Fruit fly (Drosophila melanogaster) whole organism, wandering third instar larva: ENCODE results near the gene Tctp.

Source experiments
- Abd-B ChIP-seq: fragments of >200 bp; optimal IDR thresholded peaks from 2 replicates; lab custom pipeline; 2017; ENCODE audit warnings: missing biosample characterization, missing genetic modification characterization
- CG32264 ChIP-seq: fragments of 200-800 bp; sonication (Bioruptor generic); optimal IDR thresholded peaks from 2 replicates; lab custom pipeline; 2016; ENCODE audit warnings: missing biosample characterization, missing genetic modification characterization
- CG9705 ChIP-seq: fragments of 200-800 bp; sonication (Bioruptor generic); optimal IDR thresholded peaks from 2 replicates; lab custom pipeline; 2018; ENCODE audit warnings: missing biosample characterization, mild to moderate bottlenecking, missing genetic modification characterization
- CrebA ChIP-seq: fragments of 200-800 bp; sonication (Bioruptor generic); optimal IDR thresholded peaks from 2 replicates; lab custom pipeline; 2016; ENCODE audit warnings: missing biosample characterization, mild to moderate bottlenecking, missing genetic modification characterization, borderline replicate concordance
- Dfd ChIP-seq: fragments of >200 bp; optimal IDR thresholded peaks from 2 replicates; lab custom pipeline; 2017; ENCODE audit warnings: missing biosample characterization, missing genetic modification characterization
- Dif ChIP-seq: fragments of 200-275, 200-300 bp; sonication (Bioruptor generic); optimal IDR thresholded peaks from 2 replicates; lab custom pipeline; 2018; ENCODE audit warnings: missing biosample characterization, missing genetic modification characterization; ENCODE audit not compliant: partially characterized antibody
- GATAd ChIP-seq: sonication (Bioruptor generic); optimal IDR thresholded peaks from 2 replicates; lab custom pipeline; 2016; ENCODE audit warnings: missing biosample characterization, missing genetic modification characterization
- HLH106 ChIP-seq: fragments of 200-800 bp; optimal IDR thresholded peaks from 3 replicates; lab custom pipeline; 2019; ENCODE audit warnings: missing biosample characterization, mild to moderate bottlenecking, missing genetic modification characterization, moderate library complexity
- Hnf4 ChIP-seq: fragments of 200-800 bp; sonication (Bioruptor generic); optimal IDR thresholded peaks from 2 replicates; lab custom pipeline; 2016; ENCODE audit warnings: missing biosample characterization, mild to moderate bottlenecking, missing genetic modification characterization
- Hr78 ChIP-seq: fragments of >200 bp; optimal IDR thresholded peaks from 2 replicates; lab custom pipeline; 2017; ENCODE audit warnings: missing biosample characterization, missing genetic modification characterization
- Hr83 ChIP-seq: fragments of 200-300 bp; sonication (Bioruptor generic); optimal IDR thresholded peaks from 2 replicates; lab custom pipeline; 2016; ENCODE audit warnings: missing biosample characterization, mild to moderate bottlenecking, missing genetic modification characterization, moderate library complexity; ENCODE audit not compliant: poor library complexity, severe bottlenecking
- Jra ChIP-seq: sonication (Bioruptor generic); optimal IDR thresholded peaks from 2 replicates; lab custom pipeline; 2016; ENCODE audit warnings: missing biosample characterization, missing genetic modification characterization
- Mio ChIP-seq: sonication (Bioruptor generic); optimal IDR thresholded peaks from 2 replicates; lab custom pipeline; 2016; ENCODE audit warnings: missing biosample characterization, missing genetic modification characterization
- Myc ChIP-seq: fragments of >200 bp; optimal IDR thresholded peaks from 2 replicates; lab custom pipeline; 2017
- N ChIP-seq: fragments of >200 bp; optimal IDR thresholded peaks from 2 replicates; lab custom pipeline; 2018; ENCODE audit warnings: missing biosample characterization, missing external identifiers, missing genetic modification characterization
- OdsH ChIP-seq: fragments of 200-800 bp; sonication (Bioruptor generic); optimal IDR thresholded peaks from 2 replicates; lab custom pipeline; 2016; ENCODE audit warnings: missing biosample characterization, mild to moderate bottlenecking, missing genetic modification characterization
- Rel ChIP-seq, 2 experiments: fragments of 200-800 bp; sonication (Bioruptor generic) in 1 of 2; optimal IDR thresholded peaks; 2 replicates in 1 of 2; 3 replicates in 1 of 2; lab custom pipeline; 2016 to 2019; ENCODE audit warnings: mild to moderate bottlenecking in 2 of 2, missing biosample characterization in 2 of 2, missing genetic modification characterization in 2 of 2, moderate library complexity in 1 of 2
- Sp1 ChIP-seq: fragments of 200-800 bp; sonication (Bioruptor generic); optimal IDR thresholded peaks from 3 replicates; lab custom pipeline; 2019; ENCODE audit warnings: missing biosample characterization, mild to moderate bottlenecking, missing genetic modification characterization, moderate library complexity
- Vsx2 ChIP-seq: fragments of 200-300, 225-300 bp; sonication (Bioruptor generic); optimal IDR thresholded peaks from 2 replicates; lab custom pipeline; 2018; ENCODE audit warnings: missing biosample characterization, missing genetic modification characterization; ENCODE audit not compliant: partially characterized antibody
- br ChIP-seq: fragments of 200-800 bp; sonication (Bioruptor generic); optimal IDR thresholded peaks from 2 replicates; lab custom pipeline; 2016; ENCODE audit warnings: missing biosample characterization, missing genetic modification characterization
- brk ChIP-seq: fragments of 200-800 bp; sonication (Bioruptor generic); optimal IDR thresholded peaks from 2 replicates; lab custom pipeline; 2016; ENCODE audit warnings: missing biosample characterization, mild to moderate bottlenecking, missing genetic modification characterization
- dl ChIP-seq, 2 experiments: fragments of 175-275, 200-275 bp in 1 of 2; fragments of 200-275 bp in 1 of 2; sonication (Bioruptor generic); optimal IDR thresholded peaks; lab custom pipeline; 2018; ENCODE audit warnings: mild to moderate bottlenecking in 2 of 2, missing biosample characterization in 2 of 2, missing genetic modification characterization in 2 of 2, moderate library complexity in 2 of 2; ENCODE audit not compliant: partially characterized antibody in 2 of 2, insufficient read depth in 1 of 2
- dmrt93B ChIP-seq: fragments of 200-800 bp; sonication (Bioruptor generic); optimal IDR thresholded peaks from 2 replicates; lab custom pipeline; 2018; ENCODE audit warnings: missing biosample characterization, mild to moderate bottlenecking, missing genetic modification characterization
- dsf ChIP-seq: sonication (Bioruptor generic); optimal IDR thresholded peaks from 2 replicates; lab custom pipeline; 2016; ENCODE audit warnings: missing biosample characterization, missing genetic modification characterization, borderline replicate concordance
- ey ChIP-seq: fragments of 200-800 bp; sonication (Bioruptor generic); optimal IDR thresholded peaks from 2 replicates; lab custom pipeline; 2016; ENCODE audit warnings: missing biosample characterization, missing genetic modification characterization
- foxo ChIP-seq, 2 experiments: fragments of 200-800 bp; sonication (Bioruptor generic); optimal IDR thresholded peaks; 2 replicates in 1 of 2; 3 replicates in 1 of 2; lab custom pipeline; 2016 to 2017; ENCODE audit warnings: missing biosample characterization in 2 of 2, missing genetic modification characterization in 2 of 2
- fru ChIP-seq: fragments of 200-800 bp; sonication (Bioruptor generic); optimal IDR thresholded peaks from 3 replicates; lab custom pipeline; 2016; ENCODE audit warnings: missing biosample characterization, mild to moderate bottlenecking, missing genetic modification characterization
- h ChIP-seq: fragments of 200-800 bp; sonication (Bioruptor generic); optimal IDR thresholded peaks from 3 replicates; lab custom pipeline; 2016; ENCODE audit warnings: missing biosample characterization, mild to moderate bottlenecking, missing genetic modification characterization
- jim ChIP-seq: fragments of 175-275, 200-325 bp; sonication (Bioruptor generic); optimal IDR thresholded peaks from 2 replicates; lab custom pipeline; 2016; ENCODE audit warnings: missing biosample characterization, mild to moderate bottlenecking, missing genetic modification characterization
- lola ChIP-seq: fragments of >200 bp; optimal IDR thresholded peaks from 2 replicates; lab custom pipeline; 2017; ENCODE audit warnings: missing biosample characterization, missing genetic modification characterization
- pan ChIP-seq: fragments of >200 bp; optimal IDR thresholded peaks from 2 replicates; lab custom pipeline; 2017
- psq ChIP-seq: fragments of 200-800 bp; sonication (Bioruptor generic); optimal IDR thresholded peaks from 3 replicates; lab custom pipeline; 2017; ENCODE audit warnings: missing biosample characterization, mild to moderate bottlenecking, missing genetic modification characterization, moderate library complexity
- rgr ChIP-seq: fragments of 200-800 bp; sonication (Bioruptor generic); optimal IDR thresholded peaks from 3 replicates; lab custom pipeline; 2016; ENCODE audit warnings: missing biosample characterization, mild to moderate bottlenecking, missing genetic modification characterization
- sage ChIP-seq: fragments of 200-800 bp; sonication (Bioruptor generic); optimal IDR thresholded peaks from 2 replicates; lab custom pipeline; 2016; ENCODE audit warnings: missing biosample characterization, mild to moderate bottlenecking, missing genetic modification characterization
- sv ChIP-seq: fragments of 200-800 bp; sonication (Bioruptor generic); optimal IDR thresholded peaks from 3 replicates; lab custom pipeline; 2016; ENCODE audit warnings: missing biosample characterization, missing genetic modification characterization
- tai ChIP-seq: sonication (Bioruptor generic); optimal IDR thresholded peaks from 2 replicates; lab custom pipeline; 2016; ENCODE audit warnings: missing biosample characterization, missing genetic modification characterization
- usp ChIP-seq: fragments of >200 bp; optimal IDR thresholded peaks from 2 replicates; lab custom pipeline; 2017; ENCODE audit warnings: missing biosample characterization, missing genetic modification characterization
- woc ChIP-seq: sonication (Bioruptor generic); optimal IDR thresholded peaks from 2 replicates; lab custom pipeline; 2016; ENCODE audit warnings: missing biosample characterization, mild to moderate bottlenecking, missing genetic modification characterization

Gene Tctp

dm6 chr3R:11214449-11214950, 4.5 kb downstream of the Tctp start, which contains the start of gene ZnT86D:
Gene ZnT86D, minus strand, starts transcription at chr3R:11214539.
- TF ChIP-seq Hr83 = peak; percentile 39
- TF ChIP-seq fru (GFP tag; lab: Kevin White, UChicago) = peak; percentile 86
- no peak for TF ChIP-seq pan (lab: Kevin White, UChicago)
- peak; percentile 59 for TF ChIP-seq CG9705
- TF ChIP-seq CG32264 (GFP tag; lab: Kevin White, UChicago) = peak; percentile 30
- peak; percentile 61 for TF ChIP-seq ey
- peak; percentile 63 for TF ChIP-seq rgr
- peak; percentile 96 for TF ChIP-seq woc (GFP tag; lab: Kevin White, UChicago)
- peak; percentile 22 for TF ChIP-seq Jra
- TF ChIP-seq N (GFP tag; lab: Kevin White, UChicago) = no peak
- TF ChIP-seq Vsx2 (GFP tag; lab: Kevin White, UChicago) = no peak
- TF ChIP-seq HLH106 (tag; lab: Kevin White, UChicago) = peak; percentile 84
- peak; percentile 58 for TF ChIP-seq Myc (lab: Kevin White, UChicago)
- TF ChIP-seq OdsH (GFP tag; lab: Kevin White, UChicago) = peak; percentile 33
- TF ChIP-seq jim (GFP tag; lab: Kevin White, UChicago) = no peak
- peak; percentile 44 for TF ChIP-seq Hnf4
- peak; percentile 75 for TF ChIP-seq br (GFP tag; lab: Kevin White, UChicago)
- peak; percentile 73 for TF ChIP-seq h
- peak; percentile 78 for TF ChIP-seq psq (GFP tag; lab: Kevin White, UChicago)
- TF ChIP-seq Sp1 (GFP tag; lab: Kevin White, UChicago) = peak; percentile 81
- no peak for TF ChIP-seq Mio (GFP tag; lab: Kevin White, UChicago)
- TF ChIP-seq foxo (GFP tag; optimal IDR thresholded peaks at IDR 0.05; lab: Kevin White, UChicago) = peak in 1 of 2 experiments; percentile 64
- TF ChIP-seq Rel (GFP tag; optimal IDR thresholded peaks at IDR 0.05; lab: Kevin White, UChicago) = no peak
- TF ChIP-seq Rel (tag; optimal IDR thresholded peaks at IDR 0.05; lab: Kevin White, UChicago) = peak; percentile 44
- TF ChIP-seq dmrt93B = peak; percentile 39

dm6 chr3R:11216156-11216630, 6.1 kb downstream of the Tctp start, which contains the start of the genes RpS25 and CG4820:
Gene RpS25, minus strand, starts transcription at chr3R:11216287.
Gene CG4820, plus strand, starts transcription at chr3R:11216535.
- TF ChIP-seq brk (GFP tag; lab: Kevin White, UChicago) = no peak
- peak; percentile 93 for TF ChIP-seq Hr83
- TF ChIP-seq Vsx2 (GFP tag; lab: Kevin White, UChicago) = peak; percentile 95
- TF ChIP-seq OdsH (GFP tag; lab: Kevin White, UChicago) = peak; percentile 82
- TF ChIP-seq CG32264 (GFP tag; lab: Kevin White, UChicago) = peak; percentile 56
- TF ChIP-seq fru (GFP tag; lab: Kevin White, UChicago) = peak; percentile 83
- TF ChIP-seq Dif (GFP tag; lab: Kevin White, UChicago) = peak; percentile 52
- no peak for TF ChIP-seq Dfd
- no peak for TF ChIP-seq dl (GFP tag; optimal IDR thresholded peaks at IDR 0.05; lab: Kevin White, UChicago; ENCODE audit: insufficient read depth in 1 of 2, partially characterized antibody in 2 of 2)
- TF ChIP-seq HLH106 (tag; lab: Kevin White, UChicago) = peak; percentile 83
- peak in 1 of 2 experiments; percentile 78 for TF ChIP-seq foxo (GFP tag; optimal IDR thresholded peaks at IDR 0.05; lab: Kevin White, UChicago)
- no peak for TF ChIP-seq N (GFP tag; lab: Kevin White, UChicago)
- TF ChIP-seq Mio (GFP tag; lab: Kevin White, UChicago) = peak; percentile 77
- no peak for TF ChIP-seq CrebA (GFP tag; lab: Kevin White, UChicago)
- peak; percentile 63 for TF ChIP-seq psq (GFP tag; lab: Kevin White, UChicago)
- peak; percentile 93 for TF ChIP-seq rgr
- no peak for TF ChIP-seq GATAd (GFP tag; lab: Kevin White, UChicago)
- TF ChIP-seq Rel (GFP tag; optimal IDR thresholded peaks at IDR 0.05; lab: Kevin White, UChicago) = no peak
- TF ChIP-seq Rel (tag; optimal IDR thresholded peaks at IDR 0.05; lab: Kevin White, UChicago) = peak; percentile 61
- TF ChIP-seq usp (GFP tag; lab: Kevin White, UChicago) = no peak
- TF ChIP-seq tai (GFP tag; lab: Kevin White, UChicago) = no peak
- no peak for TF ChIP-seq jim (GFP tag; lab: Kevin White, UChicago)
- peak; percentile 95 for TF ChIP-seq dmrt93B
- peak; percentile 82 for TF ChIP-seq sv (GFP tag; lab: Kevin White, UChicago)
- TF ChIP-seq Hnf4 = peak; percentile 52
- TF ChIP-seq dsf (GFP tag; lab: Kevin White, UChicago) = peak; percentile 18
- TF ChIP-seq sage (GFP tag; lab: Kevin White, UChicago) = no peak
- TF ChIP-seq lola (GFP tag; lab: Kevin White, UChicago) = no peak
- TF ChIP-seq CG9705 = peak; percentile 91
- peak; percentile 69 for TF ChIP-seq ey
- peak; percentile 78 for TF ChIP-seq Jra
- peak; percentile 60 for TF ChIP-seq Myc (lab: Kevin White, UChicago)
- no peak for TF ChIP-seq Hr78 (GFP tag; lab: Kevin White, UChicago)
- TF ChIP-seq h = peak; percentile 89
- no peak for TF ChIP-seq Abd-B (GFP tag; lab: Kevin White, UChicago)
- peak; percentile 88 for TF ChIP-seq br (GFP tag; lab: Kevin White, UChicago)
- peak; percentile 89 for TF ChIP-seq Sp1 (GFP tag; lab: Kevin White, UChicago)
- no peak for TF ChIP-seq pan (lab: Kevin White, UChicago)
- TF ChIP-seq woc (GFP tag; lab: Kevin White, UChicago) = peak; percentile 12
